Fruit fly (Drosophila melanogaster) whole organism, adult: ENCODE measurements around the gene Cyp4d1.

Source experiments
- CG11617 ChIP-seq: fragments of 200-800 bp; sonication (Bioruptor generic); optimal IDR thresholded peaks from 2 replicates; lab custom pipeline; 2017; ENCODE audit warnings: mild to moderate bottlenecking, missing biosample characterization, missing genetic modification reagents, missing genetic modification characterization
- CG12768 ChIP-seq: fragments of 200-800 bp; sonication (Bioruptor generic); optimal IDR thresholded peaks from 2 replicates; lab custom pipeline; 2017; ENCODE audit warnings: missing biosample characterization, missing genetic modification characterization, mild to moderate bottlenecking, moderate library complexity, missing genetic modification reagents
- CG14711 ChIP-seq: fragments of 200-800 bp; sonication (Bioruptor generic); optimal IDR thresholded peaks from 2 replicates; lab custom pipeline; 2018; ENCODE audit warnings: missing biosample characterization, mild to moderate bottlenecking, missing genetic modification characterization, moderate library complexity
- CG1620 ChIP-seq: fragments of 200-800 bp; sonication (Bioruptor generic); optimal IDR thresholded peaks from 2 replicates; lab custom pipeline; 2016; ENCODE audit warnings: missing biosample characterization, missing genetic modification characterization
- CG33017 ChIP-seq: fragments of 200-800 bp; sonication (Bioruptor generic); optimal IDR thresholded peaks from 2 replicates; lab custom pipeline; 2018; ENCODE audit warnings: missing biosample characterization, mild to moderate bottlenecking, missing genetic modification characterization, moderate library complexity
- CG5204 ChIP-seq: fragments of 200-800 bp; sonication (Bioruptor generic); optimal IDR thresholded peaks from 2 replicates; lab custom pipeline; 2016; ENCODE audit warnings: missing biosample characterization, missing genetic modification characterization
- CG7045 ChIP-seq: fragments of 200-800 bp; sonication (Bioruptor generic); optimal IDR thresholded peaks from 2 replicates; lab custom pipeline; 2017; ENCODE audit warnings: missing biosample characterization, mild to moderate bottlenecking, missing genetic modification characterization
- CG7101 ChIP-seq: fragments of 200-800 bp; sonication (Bioruptor generic); optimal IDR thresholded peaks from 2 replicates; lab custom pipeline; 2018; ENCODE audit warnings: missing biosample characterization, mild to moderate bottlenecking, missing genetic modification characterization, moderate library complexity
- Clk ChIP-seq: fragments of 200-800 bp; sonication (Bioruptor generic); optimal IDR thresholded peaks from 2 replicates; lab custom pipeline; 2017; ENCODE audit warnings: missing biosample characterization, missing genetic modification characterization
- Crg-1 ChIP-seq: fragments of 200-800 bp; sonication (Bioruptor generic); optimal IDR thresholded peaks from 2 replicates; lab custom pipeline; 2016; ENCODE audit warnings: missing biosample characterization, missing genetic modification characterization
- Hr96 ChIP-seq: fragments of 200-800 bp; sonication (Bioruptor generic); optimal IDR thresholded peaks from 2 replicates; lab custom pipeline; 2016; ENCODE audit warnings: missing biosample characterization, missing genetic modification characterization
- Mnt ChIP-seq: fragments of 200-800 bp; sonication (Bioruptor generic); optimal IDR thresholded peaks from 2 replicates; lab custom pipeline; 2016; ENCODE audit warnings: missing biosample characterization, mild to moderate bottlenecking, missing genetic modification characterization
- bab1 ChIP-seq: fragments of 200-800 bp; sonication (Bioruptor generic); optimal IDR thresholded peaks from 3 replicates; lab custom pipeline; 2019; ENCODE audit warnings: missing biosample characterization, mild to moderate bottlenecking, missing genetic modification characterization, moderate library complexity
- cic ChIP-seq: fragments of 200-800 bp; sonication (Bioruptor generic); optimal IDR thresholded peaks from 2 replicates; lab custom pipeline; 2017; ENCODE audit warnings: missing biosample characterization, mild to moderate bottlenecking, missing genetic modification characterization, moderate library complexity
- cnc ChIP-seq, 2 experiments: fragments of >200 bp; optimal IDR thresholded peaks; 2 replicates each; lab custom pipeline; 2017
- kay ChIP-seq: fragments of 200-800 bp; sonication (Bioruptor generic); peaks from one replicate; lab custom pipeline; 2016; ENCODE audit warnings: missing biosample characterization, missing genetic modification characterization, borderline replicate concordance
- ovo ChIP-seq: fragments of 200-800 bp; sonication (Bioruptor generic); optimal IDR thresholded peaks from 2 replicates; lab custom pipeline; 2016; ENCODE audit warnings: missing biosample characterization, missing genetic modification characterization
- pad ChIP-seq: fragments of 200-800 bp; sonication (Bioruptor generic); optimal IDR thresholded peaks from 3 replicates; lab custom pipeline; 2017; ENCODE audit warnings: missing biosample characterization, missing genetic modification characterization, mild to moderate bottlenecking, moderate library complexity, missing genetic modification reagents
- tj ChIP-seq: fragments of 200-800 bp; sonication (Bioruptor generic); optimal IDR thresholded peaks from 3 replicates; lab custom pipeline; 2017; ENCODE audit warnings: missing biosample characterization, mild to moderate bottlenecking, missing genetic modification characterization, moderate library complexity
- toe ChIP-seq: fragments of 200-800 bp; sonication (Bioruptor generic); optimal IDR thresholded peaks from 2 replicates; lab custom pipeline; 2016; ENCODE audit warnings: missing biosample characterization, missing genetic modification characterization

Gene Cyp4d1

DNA sequence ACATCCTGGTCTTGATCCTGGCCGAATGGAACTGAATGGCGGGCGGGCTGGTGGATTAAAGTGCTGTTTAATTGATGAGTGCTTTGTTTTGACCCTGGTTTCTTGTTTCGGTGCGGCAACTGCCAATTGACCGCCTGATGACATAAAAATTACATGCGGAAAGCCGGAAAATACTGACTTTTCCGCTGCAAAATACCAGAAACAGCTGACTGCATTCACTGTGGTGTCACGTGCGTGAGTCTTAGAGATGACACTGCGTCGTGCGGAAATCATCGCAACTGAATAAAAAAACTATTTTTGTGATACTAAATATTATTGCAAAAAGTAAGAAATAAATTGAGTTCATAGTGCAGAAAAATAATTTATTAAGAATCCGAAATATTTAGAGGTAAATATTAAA lies 12.5 kb downstream of the Cyp4d1 start, which contains the start of gene bcn92:
Gene bcn92, minus strand, starts transcription at position 170 of the 400 bp plus-strand sequence.
- TF ChIP-seq CG33017 (tag; lab: Kevin White, UChicago) (no peak), toe (GFP tag; lab: Kevin White, UChicago) (peak; percentile 42), cic (GFP tag; lab: Kevin White, UChicago) (no peak), Crg-1 (GFP tag; lab: Kevin White, UChicago) (peak; percentile 30), CG14711 (tag; lab: Kevin White, UChicago) (peak; percentile 53), Clk (GFP tag; lab: Kevin White, UChicago) (no peak), CG11617 (GFP tag; lab: Kevin White, UChicago) (peak; percentile 48), bab1 (peak; percentile 57), Mnt (GFP tag; lab: Kevin White, UChicago) (peak; percentile 92), cnc (optimal IDR thresholded peaks at IDR 0.05; lab: Kevin White, UChicago) (no peak), kay (GFP tag; lab: Kevin White, UChicago) (no peak), ovo (peak; percentile 10), pad (no peak), CG5204 (GFP tag; lab: Kevin White, UChicago) (no peak), Hr96 (GFP tag; lab: Kevin White, UChicago) (no peak), CG7045 (GFP tag; lab: Kevin White, UChicago) (no peak), CG1620 (GFP tag; lab: Kevin White, UChicago) (peak; percentile 55), CG7101 (peak; percentile 44), CG12768 (GFP tag; lab: Kevin White, UChicago) (no peak), tj (GFP tag; lab: Kevin White, UChicago) (peak; percentile 17)

DNA sequence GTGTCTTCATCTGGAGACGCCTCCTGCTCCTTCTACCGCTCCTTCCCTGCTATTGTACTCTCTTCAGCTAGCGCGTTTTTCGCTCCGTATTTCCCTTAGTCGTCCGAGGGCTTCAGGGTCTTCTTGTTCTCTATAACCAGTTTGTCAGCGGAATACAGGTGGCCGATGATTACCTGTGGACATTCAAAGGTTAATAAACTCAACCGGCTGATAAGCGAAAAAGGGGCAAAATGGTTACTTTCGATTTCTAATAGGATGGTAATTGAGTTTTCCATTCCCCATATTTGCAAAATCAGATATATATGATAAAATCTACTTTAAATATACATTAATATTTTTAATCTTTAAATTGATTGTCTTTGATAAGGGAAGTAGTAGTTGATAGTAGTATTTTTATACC lies 13.3 kb downstream of the Cyp4d1 start:
- TF ChIP-seq pad = no peak
- TF ChIP-seq Crg-1 (GFP tag; lab: Kevin White, UChicago) = no peak
- TF ChIP-seq toe (GFP tag; lab: Kevin White, UChicago) = no peak
- no peak for TF ChIP-seq CG11617 (GFP tag; lab: Kevin White, UChicago)
- TF ChIP-seq Clk (GFP tag; lab: Kevin White, UChicago) = no peak
- TF ChIP-seq cnc (optimal IDR thresholded peaks at IDR 0.05; lab: Kevin White, UChicago) = no peak
- no peak for TF ChIP-seq CG33017 (tag; lab: Kevin White, UChicago)
- no peak for TF ChIP-seq CG5204 (GFP tag; lab: Kevin White, UChicago)
- no peak for TF ChIP-seq cic (GFP tag; lab: Kevin White, UChicago)
- TF ChIP-seq CG14711 (tag; lab: Kevin White, UChicago) = no peak
- TF ChIP-seq CG12768 (GFP tag; lab: Kevin White, UChicago) = no peak
- TF ChIP-seq CG7101 = no peak
- no peak for TF ChIP-seq tj (GFP tag; lab: Kevin White, UChicago)

DNA sequence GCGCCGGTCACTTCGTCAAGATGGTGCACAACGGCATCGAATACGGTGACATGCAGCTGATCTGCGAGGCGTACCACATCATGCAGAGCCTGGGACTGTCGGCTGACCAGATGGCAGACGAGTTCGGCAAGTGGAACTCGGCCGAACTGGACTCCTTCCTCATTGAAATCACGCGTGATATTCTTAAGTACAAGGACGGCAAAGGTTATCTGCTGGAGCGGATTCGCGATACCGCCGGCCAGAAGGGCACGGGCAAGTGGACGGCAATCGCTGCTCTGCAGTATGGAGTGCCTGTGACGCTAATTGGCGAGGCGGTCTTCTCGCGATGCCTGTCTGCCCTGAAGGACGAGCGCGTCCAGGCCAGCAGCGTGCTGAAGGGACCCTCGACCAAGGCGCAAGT lies 14.5 kb downstream of the Cyp4d1 start:
- TF ChIP-seq CG33017 (tag; lab: Kevin White, UChicago) (no peak), tj (GFP tag; lab: Kevin White, UChicago) (no peak), Mnt (GFP tag; lab: Kevin White, UChicago) (no peak), CG7045 (GFP tag; lab: Kevin White, UChicago) (no peak), CG1620 (GFP tag; lab: Kevin White, UChicago) (no peak), Hr96 (GFP tag; lab: Kevin White, UChicago) (no peak), toe (GFP tag; lab: Kevin White, UChicago) (no peak), CG14711 (tag; lab: Kevin White, UChicago) (no peak), pad (no peak), bab1 (no peak), CG5204 (GFP tag; lab: Kevin White, UChicago) (no peak), cnc (optimal IDR thresholded peaks at IDR 0.05; lab: Kevin White, UChicago) (no peak), CG11617 (GFP tag; lab: Kevin White, UChicago) (no peak), CG7101 (no peak), Crg-1 (GFP tag; lab: Kevin White, UChicago) (no peak)

DNA sequence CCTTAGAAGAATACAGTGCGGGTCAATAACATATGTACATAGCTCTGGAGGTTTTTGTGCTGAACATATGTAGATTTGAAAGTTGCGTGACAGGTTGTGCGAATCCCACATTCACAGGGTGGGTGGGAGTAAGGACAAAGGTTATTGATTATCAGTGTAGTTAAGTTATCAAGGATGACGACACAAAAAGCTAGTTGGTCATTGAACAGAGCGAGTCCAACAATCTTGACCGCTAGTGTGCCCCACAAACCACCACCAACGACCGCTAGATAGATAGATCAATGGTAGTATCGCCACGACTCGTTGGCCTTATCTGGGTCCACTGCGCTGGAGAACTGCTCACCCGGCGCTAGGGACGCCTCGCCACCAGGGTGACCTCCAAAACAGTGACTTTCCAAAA lies 15.4 kb downstream of the Cyp4d1 start:
- TF ChIP-seq cic (GFP tag; lab: Kevin White, UChicago) (peak; percentile 45), kay (GFP tag; lab: Kevin White, UChicago) (no peak)

DNA sequence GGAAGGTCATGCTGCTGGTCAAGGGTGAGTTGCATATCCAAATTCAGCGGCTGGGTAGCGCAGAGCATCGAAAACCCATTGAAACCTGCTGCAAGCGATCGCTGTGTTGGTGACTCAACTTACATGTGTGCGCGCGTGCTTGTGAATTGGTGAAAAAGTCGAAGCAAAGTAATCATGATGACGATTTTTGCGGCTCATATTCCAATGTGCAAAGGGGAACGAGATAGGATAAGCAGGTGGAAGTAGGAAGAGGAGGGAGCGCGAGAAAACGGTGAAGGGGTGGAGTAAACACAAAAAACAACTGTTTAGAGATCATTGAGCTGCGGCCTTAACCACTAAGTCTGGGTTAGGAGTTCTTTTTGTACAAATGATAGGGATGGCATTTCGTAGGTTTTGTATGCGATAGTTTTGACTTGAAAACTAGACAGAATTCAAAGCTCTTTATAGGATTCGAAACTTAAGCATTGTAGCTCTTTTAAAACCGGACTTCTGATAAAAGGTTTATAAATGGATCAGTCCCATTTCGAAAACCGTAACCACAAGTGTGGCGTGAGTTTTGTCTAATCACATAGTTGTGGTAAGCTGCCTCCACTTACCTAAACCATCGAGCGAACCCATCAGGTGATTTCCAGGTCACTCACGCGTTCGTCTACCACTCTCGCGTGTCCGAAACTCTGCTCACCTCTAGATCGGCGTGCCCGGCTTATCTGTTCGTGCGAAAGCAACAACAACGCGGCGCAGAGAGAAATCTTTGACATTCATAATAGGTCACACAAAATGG lies 16.1 kb downstream of the Cyp4d1 start:
- TF ChIP-seq tj (GFP tag; lab: Kevin White, UChicago) (peak; percentile 38), CG1620 (GFP tag; lab: Kevin White, UChicago) (peak; percentile 77), ovo (peak; percentile 32), CG7045 (GFP tag; lab: Kevin White, UChicago) (peak; percentile 1), kay (GFP tag; lab: Kevin White, UChicago) (peak; percentile 80), CG12768 (GFP tag; lab: Kevin White, UChicago) (peak; percentile 5), pad (peak; percentile 94), cnc (optimal IDR thresholded peaks at IDR 0.05; lab: Kevin White, UChicago) (no peak), CG14711 (tag; lab: Kevin White, UChicago) (no peak), Crg-1 (GFP tag; lab: Kevin White, UChicago) (peak; percentile 68), CG5204 (GFP tag; lab: Kevin White, UChicago) (peak; percentile 61), cic (GFP tag; lab: Kevin White, UChicago) (no peak), CG7101 (peak; percentile 69), Hr96 (GFP tag; lab: Kevin White, UChicago) (no peak), toe (GFP tag; lab: Kevin White, UChicago) (peak; percentile 39), CG11617 (GFP tag; lab: Kevin White, UChicago) (peak; percentile 78), Clk (GFP tag; lab: Kevin White, UChicago) (no peak), bab1 (peak; percentile 79), Mnt (GFP tag; lab: Kevin White, UChicago) (peak; percentile 59), CG33017 (tag; lab: Kevin White, UChicago) (no peak)
